Fruit fly (Drosophila melanogaster) whole organism, embryonic: ENCODE measurements around the gene CG11980.

Experiments
- Blimp-1 ChIP-seq: fragments of 200-800 bp; sonication (Bioruptor generic); optimal IDR thresholded peaks from 3 replicates; lab custom pipeline; 2018; ENCODE audit warnings: missing biosample characterization, missing genetic modification characterization, mild to moderate bottlenecking, moderate library complexity, missing genetic modification reagents
- Bteb2 ChIP-seq: fragments of 200-800 bp; sonication (Bioruptor generic); optimal IDR thresholded peaks from 2 replicates; lab custom pipeline; 2016; ENCODE audit warnings: missing biosample characterization, missing genetic modification characterization
- CG10366 ChIP-seq: fragments of 200-800 bp; sonication (Bioruptor generic); IDR thresholded peaks from 2 replicates; pipeline ENCODE4 v1.3.6; 2022; ENCODE audit warnings: missing biosample characterization, missing genetic modification characterization
- CG11723 ChIP-seq: fragments of 200-800 bp; sonication (Bioruptor generic); optimal IDR thresholded peaks from 2 replicates; lab custom pipeline; 2017; ENCODE audit warnings: missing biosample characterization, mild to moderate bottlenecking, missing genetic modification characterization
- CG12391 ChIP-seq: fragments of 200-800 bp; sonication (Bioruptor generic); optimal IDR thresholded peaks from 3 replicates; lab custom pipeline; 2018; ENCODE audit warnings: missing biosample characterization, mild to moderate bottlenecking, missing genetic modification characterization, moderate library complexity
- CG13624 ChIP-seq: fragments of 200-800 bp; sonication (Bioruptor generic); optimal IDR thresholded peaks from 2 replicates; lab custom pipeline; 2016; ENCODE audit warnings: missing biosample characterization, missing genetic modification characterization
- CG15011 ChIP-seq: fragments of 200-800 bp; sonication (Bioruptor generic); optimal IDR thresholded peaks from 3 replicates; lab custom pipeline; 2018; ENCODE audit warnings: missing biosample characterization, mild to moderate bottlenecking, missing genetic modification characterization
- CG15479 ChIP-seq: fragments of 200-800 bp; sonication (Bioruptor generic); optimal IDR thresholded peaks from 3 replicates; lab custom pipeline; 2019; ENCODE audit warnings: missing biosample characterization, mild to moderate bottlenecking, missing genetic modification characterization, moderate library complexity
- CG15514 ChIP-seq: fragments of 200-800 bp; sonication (Bioruptor generic); optimal IDR thresholded peaks from 3 replicates; lab custom pipeline; 2017; ENCODE audit warnings: missing biosample characterization, missing genetic modification characterization, mild to moderate bottlenecking, moderate library complexity, missing genetic modification reagents
- CG17568 ChIP-seq: fragments of 200-800 bp; sonication (Bioruptor generic); optimal IDR thresholded peaks from 2 replicates; lab custom pipeline; 2018; ENCODE audit warnings: missing biosample characterization, mild to moderate bottlenecking, missing genetic modification characterization, moderate library complexity
- CG2199 ChIP-seq: fragments of 200-800 bp; sonication (Bioruptor generic); IDR thresholded peaks from 3 replicates; pipeline ENCODE4 v1.3.6; 2022; ENCODE audit warnings: missing biosample characterization, missing genetic modification characterization
- CG2712 ChIP-seq: fragments of 200-800 bp; optimal IDR thresholded peaks from 3 replicates; lab custom pipeline; 2019; ENCODE audit warnings: missing biosample characterization, mild to moderate bottlenecking, missing genetic modification characterization, moderate library complexity
- CG30403 ChIP-seq: fragments of 200-800 bp; sonication (Bioruptor generic); optimal IDR thresholded peaks from 3 replicates; lab custom pipeline; 2016; ENCODE audit warnings: missing biosample characterization, missing genetic modification characterization
- CG3065 ChIP-seq: fragments of 200-800 bp; sonication (Bioruptor generic); optimal IDR thresholded peaks from 2 replicates; lab custom pipeline; 2016; ENCODE audit warnings: missing biosample characterization, missing genetic modification characterization
- CG32772 ChIP-seq: fragments of 200-800 bp; sonication (Bioruptor generic); IDR thresholded peaks from 2 replicates; pipeline ENCODE4 v1.3.6; 2022; ENCODE audit warnings: missing biosample characterization, missing genetic modification characterization
- CG4328 ChIP-seq: fragments of 200-800 bp; sonication (Bioruptor generic); optimal IDR thresholded peaks from 3 replicates; lab custom pipeline; 2017; ENCODE audit warnings: missing biosample characterization, missing genetic modification reagents, missing genetic modification characterization
- CG4617 ChIP-seq: fragments of 200-800 bp; sonication (Bioruptor generic); optimal IDR thresholded peaks from 3 replicates; lab custom pipeline; 2016; ENCODE audit warnings: missing biosample characterization, missing genetic modification characterization, borderline replicate concordance
- CG7556 ChIP-seq: fragments of 200-800 bp; sonication (Bioruptor generic); optimal IDR thresholded peaks from 2 replicates; lab custom pipeline; 2017; ENCODE audit warnings: missing biosample characterization, mild to moderate bottlenecking, missing genetic modification characterization
- CG8359 ChIP-seq: fragments of 200-800 bp; sonication (Bioruptor generic); optimal IDR thresholded peaks from 2 replicates; lab custom pipeline; 2017; ENCODE audit warnings: missing biosample characterization, mild to moderate bottlenecking, missing genetic modification characterization, borderline replicate concordance
- CG8388 ChIP-seq: fragments of 200-800 bp; sonication (Bioruptor generic); optimal IDR thresholded peaks from 2 replicates; lab custom pipeline; 2019; ENCODE audit warnings: missing biosample characterization, mild to moderate bottlenecking, missing genetic modification characterization, moderate library complexity
- CG9215 ChIP-seq: fragments of 200-800 bp; sonication (Bioruptor generic); IDR thresholded peaks from 2 replicates; pipeline ENCODE4 v1.3.6; 2022; ENCODE audit warnings: missing biosample characterization, missing genetic modification characterization
- CG9609 ChIP-seq: fragments of 200-800 bp; sonication (Bioruptor generic); optimal IDR thresholded peaks from 3 replicates; lab custom pipeline; 2016; ENCODE audit warnings: missing biosample characterization, missing genetic modification characterization
- Fer2 ChIP-seq: fragments of 200-800 bp; sonication (Bioruptor generic); optimal IDR thresholded peaks from 2 replicates; lab custom pipeline; 2018; ENCODE audit warnings: missing biosample characterization, mild to moderate bottlenecking, missing genetic modification characterization, moderate library complexity
- HLHmδ ChIP-seq: fragments of 200-800 bp; sonication (Bioruptor generic); optimal IDR thresholded peaks from 2 replicates; lab custom pipeline; 2018; ENCODE audit warnings: missing biosample characterization, mild to moderate bottlenecking, missing genetic modification characterization, moderate library complexity
- Hmx ChIP-seq: fragments of 200-800 bp; sonication (Bioruptor generic); optimal IDR thresholded peaks from 2 replicates; lab custom pipeline; 2016; ENCODE audit warnings: missing biosample characterization, missing genetic modification characterization
- Kr ChIP-seq: fragments of 200-800 bp; sonication (Bioruptor generic); optimal IDR thresholded peaks from 2 replicates; lab custom pipeline; 2017; ENCODE audit warnings: missing biosample characterization, mild to moderate bottlenecking, missing genetic modification characterization
- Lim3 ChIP-seq: fragments of 200-800 bp; sonication (Bioruptor generic); IDR thresholded peaks from 2 replicates; pipeline ENCODE4 v1.3.6; 2022; ENCODE audit warnings: missing biosample characterization, missing genetic modification characterization
- Med ChIP-seq: fragments of 200-800 bp; sonication (Bioruptor generic); peaks from one replicate; lab custom pipeline; 2016; ENCODE audit warnings: missing biosample characterization, missing genetic modification characterization, mild to moderate bottlenecking, inconsistent platforms, moderate library complexity
- Nf-YC ChIP-seq: fragments of 200-800 bp; optimal IDR thresholded peaks from 3 replicates; lab custom pipeline; 2019; ENCODE audit warnings: missing biosample characterization, mild to moderate bottlenecking, missing genetic modification characterization, moderate library complexity
- Six4 ChIP-seq: fragments of 200-800 bp; sonication (Bioruptor generic); optimal IDR thresholded peaks from 2 replicates; lab custom pipeline; 2016; ENCODE audit warnings: missing biosample characterization, missing genetic modification characterization
- ac ChIP-seq: fragments of 200-800 bp; sonication (Bioruptor generic); optimal IDR thresholded peaks from 3 replicates; lab custom pipeline; 2017; ENCODE audit warnings: missing biosample characterization, mild to moderate bottlenecking, missing genetic modification characterization
- dmrt99B ChIP-seq: fragments of 200-800 bp; sonication (Bioruptor generic); optimal IDR thresholded peaks from 2 replicates; lab custom pipeline; 2018; ENCODE audit warnings: missing biosample characterization, mild to moderate bottlenecking, missing genetic modification characterization, moderate library complexity
- gem ChIP-seq: fragments of 200-800 bp; sonication (Bioruptor generic); optimal IDR thresholded peaks from 2 replicates; lab custom pipeline; 2019; ENCODE audit warnings: missing biosample characterization, mild to moderate bottlenecking, missing genetic modification characterization, moderate library complexity
- grn ChIP-seq: fragments of 200-800 bp; sonication (Bioruptor generic); optimal IDR thresholded peaks from 3 replicates; lab custom pipeline; 2017; ENCODE audit warnings: missing biosample characterization, missing genetic modification characterization
- gsb ChIP-seq: fragments of 200-800 bp; sonication (Bioruptor generic); IDR thresholded peaks from 2 replicates; pipeline ENCODE4 v1.3.6; 2022; ENCODE audit warnings: missing biosample characterization, missing genetic modification characterization
- gt ChIP-seq: fragments of 200-800 bp; sonication (Bioruptor generic); IDR thresholded peaks from 2 replicates; pipeline ENCODE4 v1.3.6; 2022; ENCODE audit warnings: missing biosample characterization, missing genetic modification characterization
- kni ChIP-seq: fragments of 200-800 bp; sonication (Bioruptor generic); optimal IDR thresholded peaks from 3 replicates; lab custom pipeline; 2017; ENCODE audit warnings: mild to moderate bottlenecking, missing biosample characterization, missing genetic modification reagents, missing genetic modification characterization
- luna ChIP-seq: fragments of 200-800 bp; sonication (Bioruptor generic); optimal IDR thresholded peaks from 2 replicates; lab custom pipeline; 2016; ENCODE audit warnings: missing biosample characterization, missing genetic modification characterization
- pros ChIP-seq: fragments of 200-800 bp; sonication (Bioruptor generic); optimal IDR thresholded peaks from 3 replicates; lab custom pipeline; 2019; ENCODE audit warnings: missing biosample characterization, mild to moderate bottlenecking, missing genetic modification characterization, moderate library complexity
- sd ChIP-seq: fragments of 200-800 bp; sonication (Bioruptor generic); optimal IDR thresholded peaks from 3 replicates; lab custom pipeline; 2018; ENCODE audit warnings: missing biosample characterization, mild to moderate bottlenecking, missing genetic modification characterization, moderate library complexity
- sim ChIP-seq: fragments of 200-800 bp; sonication (Bioruptor generic); IDR thresholded peaks from 2 replicates; pipeline ENCODE4 v1.3.6; 2022; ENCODE audit warnings: missing biosample characterization, missing genetic modification characterization
- sna ChIP-seq: fragments of 200-800 bp; sonication (Bioruptor generic); IDR thresholded peaks from 2 replicates; pipeline ENCODE4 v1.3.6; 2022; ENCODE audit warnings: missing biosample characterization, missing genetic modification characterization; ENCODE audit not compliant: partially characterized antibody
- tll ChIP-seq, 2 experiments: fragments of 200-800 bp in 1 of 2; fragments of >200 bp in 1 of 2; sonication (Bioruptor generic) in 1 of 2; optimal IDR thresholded peaks; 2 replicates each; lab custom pipeline; 2017 to 2019; ENCODE audit warnings: missing biosample characterization in 2 of 2, missing genetic modification characterization in 2 of 2, mild to moderate bottlenecking in 1 of 2, moderate library complexity in 1 of 2
- toy ChIP-seq: fragments of 200-800 bp; sonication (Bioruptor generic); IDR thresholded peaks from 2 replicates; pipeline ENCODE4 v1.3.6; 2022; ENCODE audit warnings: missing biosample characterization, missing genetic modification characterization
- twi ChIP-seq: fragments of 200-800 bp; optimal IDR thresholded peaks from 2 replicates; lab custom pipeline; 2019; ENCODE audit warnings: missing biosample characterization, mild to moderate bottlenecking, missing genetic modification characterization, moderate library complexity
- usp ChIP-seq: fragments of >200 bp; optimal IDR thresholded peaks from 2 replicates; lab custom pipeline; 2017; ENCODE audit warnings: missing biosample characterization, missing genetic modification characterization

The CG11980 gene

dm6 chr3R:9019689-9020138 is 15.9 kb downstream of the CG11980 start, which contains the start of gene tgo (continued):
- TF ChIP-seq CG9609 (no peak), Hmx (GFP tag; lab: Kevin White, UChicago) (no peak), sd (tag; lab: Kevin White, UChicago) (peak; percentile 71), kni (GFP tag; lab: Kevin White, UChicago) (peak; percentile 72), CG15514 (GFP tag; lab: Kevin White, UChicago) (peak; percentile 75), CG17568 (GFP tag; lab: Kevin White, UChicago) (no peak), sna (GFP tag; lab: Robert Waterston, UW) (0 out of 2 replicates have a peak, but pooled peaks have one; percentile 23)

- peak; percentile 12 for TF ChIP-seq Six4 (GFP tag; lab: Kevin White, UChicago)
- TF ChIP-seq CG11723 (GFP tag; lab: Kevin White, UChicago) = no peak
- peak; percentile 96 for TF ChIP-seq pros (GFP tag; lab: Kevin White, UChicago)
- no peak for TF ChIP-seq CG7556
- TF ChIP-seq grn = peak; percentile 9
- TF ChIP-seq HLHmδ (GFP tag; lab: Kevin White, UChicago) = peak; percentile 34
- TF ChIP-seq Blimp-1 (GFP tag; lab: Kevin White, UChicago) = no peak
- no peak for TF ChIP-seq CG8388 (GFP tag; lab: Kevin White, UChicago)
- TF ChIP-seq gsb = no peak
- TF ChIP-seq twi (tag; lab: Kevin White, UChicago) = peak; percentile 89
- 0 out of 3 replicates have a peak, but pooled peaks have one; percentile 26 for TF ChIP-seq CG2199 (GFP tag; lab: Robert Waterston, UW)
Measured at dm6 chr3R:9023934-9024333, 20.1 kb downstream of the CG11980 start.

- TF ChIP-seq ac (GFP tag; lab: Kevin White, UChicago) (peak; percentile 95), Kr (GFP tag; lab: Kevin White, UChicago) (peak; percentile 55), CG9215 (no peak), CG32772 (GFP tag; lab: Robert Waterston, UW) (no peak), Med (GFP tag; lab: Kevin White, UChicago) (peak; percentile 44), twi (tag; lab: Kevin White, UChicago) (peak; percentile 93), CG12391 (tag; lab: Kevin White, UChicago) (no peak), CG15011 (GFP tag; lab: Kevin White, UChicago) (no peak), luna (GFP tag; lab: Kevin White, UChicago) (no peak), CG13624 (no peak), Lim3 (GFP tag; lab: Robert Waterston, UW) (no peak), usp (GFP tag; lab: Kevin White, UChicago) (no peak), Nf-YC (tag; lab: Kevin White, UChicago) (no peak), dmrt99B (tag; lab: Kevin White, UChicago) (no peak), CG2712 (tag; lab: Kevin White, UChicago) (no peak), CG3065 (GFP tag; lab: Kevin White, UChicago) (no peak), gt (GFP tag; lab: Robert Waterston, UW) (no peak), CG4328 (GFP tag; lab: Kevin White, UChicago) (no peak), CG15479 (GFP tag; lab: Kevin White, UChicago) (peak; percentile 45), sim (GFP tag; lab: Robert Waterston, UW) (no peak), CG10366 (GFP tag; lab: Robert Waterston, UW) (no peak), Fer2 (tag; lab: Kevin White, UChicago) (no peak), Bteb2 (GFP tag; lab: Kevin White, UChicago) (no peak), sd (tag; lab: Kevin White, UChicago) (no peak), gem (tag; lab: Kevin White, UChicago) (no peak), CG30403 (GFP tag; lab: Kevin White, UChicago) (no peak), tll (GFP tag; optimal IDR thresholded peaks at IDR 0.05; lab: Kevin White, UChicago) (peak in 1 of 2 experiments; percentile 38), CG4617 (GFP tag; lab: Kevin White, UChicago) (no peak), CG8359 (no peak), toy (no peak)
Measured at dm6 chr3R:9024835-9025510, 21.2 kb downstream of the CG11980 start.
